Worm (Caenorhabditis elegans): ENCODE data around the gene srw-1.

The srw-1 gene

ce11 chrV:15153277-15153676, 44.8 kb upstream of the srw-1 start, which contains the start of gene srh-55:
Gene srh-55 (plus strand): TSS chrV:15153577.
- no peak for TF ChIP-seq ceh-82 (tag; optimal IDR thresholded peaks at IDR 0.05)
- no peak for TF ChIP-seq daf-12 (tag; optimal IDR thresholded peaks at IDR 0.05)
- no peak for TF ChIP-seq eor-1 (tag; optimal IDR thresholded peaks at IDR 0.05)
- no peak for TF ChIP-seq ceh-28 (tag; optimal IDR thresholded peaks at IDR 0.05)
- TF ChIP-seq pha-4 (tag; optimal IDR thresholded peaks at IDR 0.05), result no peak

- TF ChIP-seq egl-27 (tag; optimal IDR thresholded peaks at IDR 0.05), result no peak
- no peak for TF ChIP-seq nhr-77 (tag; optimal IDR thresholded peaks at IDR 0.05)
- no peak for TF ChIP-seq jun-1 (tag; optimal IDR thresholded peaks at IDR 0.05)
- TF ChIP-seq ceh-16 (tag; optimal IDR thresholded peaks at IDR 0.05), result no peak
- no peak for TF ChIP-seq nhr-76 (tag; optimal IDR thresholded peaks at IDR 0.05)
- no peak for TF ChIP-seq nhr-67 (tag; optimal IDR thresholded peaks at IDR 0.05)
- TF ChIP-seq zag-1 (tag; optimal IDR thresholded peaks at IDR 0.05), result no peak
- TF ChIP-seq fkh-2 (tag; optimal IDR thresholded peaks at IDR 0.05), result no peak
- TF ChIP-seq eor-1 (tag; optimal IDR thresholded peaks at IDR 0.05), result no peak
- TF ChIP-seq lsy-12 (tag; optimal IDR thresholded peaks at IDR 0.05), result no peak
- no peak for TF ChIP-seq nhr-28 (tag; optimal IDR thresholded peaks at IDR 0.05)
- no peak for TF ChIP-seq tbx-2 (tag; optimal IDR thresholded peaks at IDR 0.05)
- TF ChIP-seq nhr-12 (tag; optimal IDR thresholded peaks at IDR 0.05), result no peak
- TF ChIP-seq daf-12 (tag; optimal IDR thresholded peaks at IDR 0.05), result no peak
Observed at ce11 chrV:15156504-15156903, 41.6 kb upstream of the srw-1 start.

- no peak for TF ChIP-seq pqm-1 (tag; optimal IDR thresholded peaks at IDR 0.05)
- TF ChIP-seq hmg-11 (tag; optimal IDR thresholded peaks at IDR 0.05), result no peak
- TF ChIP-seq ztf-4 (tag; optimal IDR thresholded peaks at IDR 0.05), result no peak
- no peak for TF ChIP-seq elt-2 (tag; optimal IDR thresholded peaks at IDR 0.05)
- no peak for TF ChIP-seq skn-1 (tag; optimal IDR thresholded peaks at IDR 0.05)
- TF ChIP-seq egl-5 (tag; optimal IDR thresholded peaks at IDR 0.05), result no peak
- TF ChIP-seq nhr-11 (tag; optimal IDR thresholded peaks at IDR 0.05), result no peak
- no peak for TF ChIP-seq unc-62 (GFP tag; optimal IDR thresholded peaks at IDR 0.05)
- no peak for TF ChIP-seq ztf-11 (tag; optimal IDR thresholded peaks at IDR 0.05)
- TF ChIP-seq eor-1 (tag; optimal IDR thresholded peaks at IDR 0.05), result no peak
- no peak for TF ChIP-seq sea-2 (GFP tag; optimal IDR thresholded peaks at IDR 0.05)
- TF ChIP-seq nhr-76 (tag; optimal IDR thresholded peaks at IDR 0.05), result no peak
- TF ChIP-seq tbx-2 (tag; optimal IDR thresholded peaks at IDR 0.05), result no peak
- TF ChIP-seq ceh-28 (tag; optimal IDR thresholded peaks at IDR 0.05), result no peak
- TF ChIP-seq zag-1 (tag; optimal IDR thresholded peaks at IDR 0.05), result no peak
- no peak for TF ChIP-seq nhr-23 (tag; optimal IDR thresholded peaks at IDR 0.05)
Observed at ce11 chrV:15158691-15159090, 39.4 kb upstream of the srw-1 start, which contains the start of gene str-45. Gene str-45 (plus strand): TSS chrV:15158991.

- TF ChIP-seq pha-4 (tag; optimal IDR thresholded peaks at IDR 0.05) (no peak), nhr-11 (tag; optimal IDR thresholded peaks at IDR 0.05) (peak; percentile 15)
Observed at ce11 chrV:15162697-15163096, 35.4 kb upstream of the srw-1 start, which contains the start of gene srz-11. Gene srz-11 (plus strand): TSS chrV:15163082.

ce11 chrV:15175459-15175858, 22.6 kb upstream of the srw-1 start, which contains the start of gene clec-47:
Gene clec-47 (plus strand): TSS chrV:15175759.
- no peak for TF ChIP-seq elt-3 (tag; optimal IDR thresholded peaks at IDR 0.05)
- peak; percentile 3 for TF ChIP-seq elt-2 (tag; optimal IDR thresholded peaks at IDR 0.05)

- TF ChIP-seq lsy-12 (tag; optimal IDR thresholded peaks at IDR 0.05) (no peak), ama-1 (optimal IDR thresholded peaks at IDR 0.05) (no peak), elt-2 (tag; optimal IDR thresholded peaks at IDR 0.05) (no peak), mdl-1 (tag; optimal IDR thresholded peaks at IDR 0.05) (no peak), sea-2 (GFP tag; optimal IDR thresholded peaks at IDR 0.05) (no peak), nhr-76 (tag; optimal IDR thresholded peaks at IDR 0.05) (no peak), nhr-11 (tag; optimal IDR thresholded peaks at IDR 0.05) (no peak), elt-1 (tag; optimal IDR thresholded peaks at IDR 0.05) (no peak), ceh-28 (tag; optimal IDR thresholded peaks at IDR 0.05) (no peak), mml-1 (tag; optimal IDR thresholded peaks at IDR 0.05) (no peak), tbx-2 (tag; optimal IDR thresholded peaks at IDR 0.05) (no peak), egl-5 (tag; optimal IDR thresholded peaks at IDR 0.05) (no peak), ZK546.5 (tag; optimal IDR thresholded peaks at IDR 0.05) (no peak)
Observed at ce11 chrV:15179757-15180156, 18.3 kb upstream of the srw-1 start, which contains the start of gene T09F5.10. Gene T09F5.10 (plus strand): TSS chrV:15180057.

Data from whole organism, L3 larva.